Worm (Caenorhabditis elegans): ENCODE results near the gene T13H5.8.
A peak's percentile ranks its signal among the peaks of the same experiment; 100 is the strongest.

T13H5.8 gene

DNA sequence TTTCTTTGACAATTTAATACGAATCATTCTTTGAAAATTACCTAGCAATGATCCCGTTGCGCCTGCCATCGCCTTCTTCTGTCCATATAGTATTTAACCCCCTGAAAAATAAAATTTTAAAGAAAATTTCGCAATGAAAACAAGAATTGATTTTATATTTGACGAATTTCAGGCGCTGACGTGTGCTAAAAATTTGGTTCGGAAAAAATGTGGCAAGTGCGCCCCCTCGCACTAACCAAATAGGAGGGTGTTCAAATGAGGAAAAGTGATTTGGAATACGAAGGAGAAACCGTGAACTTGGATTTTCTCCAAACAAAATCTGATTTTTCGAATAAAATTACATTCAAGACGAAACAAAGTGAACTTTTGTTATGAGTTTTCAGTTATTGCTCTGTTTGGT is 47.7 kb downstream of the T13H5.8 start, which contains the start of gene stc-1:
Gene stc-1, minus strand, starts transcription at position 101 of the 400 bp plus-strand sequence.
- peak; percentile 39 for TF ChIP-seq nhr-28 (tag; optimal IDR thresholded peaks at IDR 0.05)
- no peak for TF ChIP-seq fkh-10 (GFP tag; optimal IDR thresholded peaks at IDR 0.05)
- TF ChIP-seq pqm-1 (tag; optimal IDR thresholded peaks at IDR 0.05), result peak; percentile 20
- TF ChIP-seq nhr-6 (tag; optimal IDR thresholded peaks at IDR 0.05), result peak; percentile 53
- TF ChIP-seq Y105C5A.15 (GFP tag; IDR thresholded peaks at IDR 0.05), result no peak
- no peak for TF ChIP-seq snpc-4 (tag; optimal IDR thresholded peaks at IDR 0.05)
- no peak for TF ChIP-seq nhr-11 (tag; optimal IDR thresholded peaks at IDR 0.05)
- TF ChIP-seq aly-2 (tag; optimal IDR thresholded peaks at IDR 0.05), result no peak
- TF ChIP-seq mes-2 (tag; optimal IDR thresholded peaks at IDR 0.05; ENCODE audit: poor library complexity, severe bottlenecking), result peak; percentile 59
- peak; percentile 23 for TF ChIP-seq aha-1 (tag)
- no peak for TF ChIP-seq pha-4 (GFP tag; IDR thresholded peaks at IDR 0.05)
- TF ChIP-seq pha-4 (tag; optimal IDR thresholded peaks at IDR 0.05), result no peak
- no peak for TF ChIP-seq nhr-102 (tag; optimal IDR thresholded peaks at IDR 0.05)
- TF ChIP-seq ZK337.2 (GFP tag; IDR thresholded peaks at IDR 0.05), result no peak
- TF ChIP-seq spr-1 (tag; optimal IDR thresholded peaks at IDR 0.05), result no peak
- TF ChIP-seq hlh-11 (tag; optimal IDR thresholded peaks at IDR 0.05), result no peak
- peak; percentile 81 for TF ChIP-seq lin-38 (GFP tag; IDR thresholded peaks at IDR 0.05)
- TF ChIP-seq arid-1 (GFP tag; conservative IDR thresholded peaks at IDR 0.05), result 0 out of 2 replicates have a peak, but pooled peaks have one; percentile 22
- TF ChIP-seq lsy-2 (tag; optimal IDR thresholded peaks at IDR 0.05), result peak in 1 of 2 experiments; percentile 45
- TF ChIP-seq daf-16 (GFP tag; optimal IDR thresholded peaks at IDR 0.05), result no peak
- TF ChIP-seq daf-16 (tag; optimal IDR thresholded peaks at IDR 0.05), result peak; percentile 33
- no peak for TF ChIP-seq zfp-3 (GFP tag; conservative IDR thresholded peaks at IDR 0.05)
- TF ChIP-seq ceh-32 (tag; optimal IDR thresholded peaks at IDR 0.05; ENCODE audit: poor library complexity), result no peak
- TF ChIP-seq madf-9 (GFP tag; conservative IDR thresholded peaks at IDR 0.05), result no peak
- peak; percentile 43 for TF ChIP-seq dve-1 (tag; optimal IDR thresholded peaks at IDR 0.05; ENCODE audit: insufficient read depth)
- TF ChIP-seq T26A8.4 (GFP tag; IDR thresholded peaks at IDR 0.05), result peak; percentile 35; the same call in 1 of the 2 replicates
- peak; percentile 1 for TF ChIP-seq nhr-10 (tag; optimal IDR thresholded peaks at IDR 0.05)
- peak; percentile 70 for TF ChIP-seq dpl-1 (GFP tag; optimal IDR thresholded peaks at IDR 0.05)
- no peak for TF ChIP-seq T20F7.1 (GFP tag; optimal IDR thresholded peaks at IDR 0.05)

DNA sequence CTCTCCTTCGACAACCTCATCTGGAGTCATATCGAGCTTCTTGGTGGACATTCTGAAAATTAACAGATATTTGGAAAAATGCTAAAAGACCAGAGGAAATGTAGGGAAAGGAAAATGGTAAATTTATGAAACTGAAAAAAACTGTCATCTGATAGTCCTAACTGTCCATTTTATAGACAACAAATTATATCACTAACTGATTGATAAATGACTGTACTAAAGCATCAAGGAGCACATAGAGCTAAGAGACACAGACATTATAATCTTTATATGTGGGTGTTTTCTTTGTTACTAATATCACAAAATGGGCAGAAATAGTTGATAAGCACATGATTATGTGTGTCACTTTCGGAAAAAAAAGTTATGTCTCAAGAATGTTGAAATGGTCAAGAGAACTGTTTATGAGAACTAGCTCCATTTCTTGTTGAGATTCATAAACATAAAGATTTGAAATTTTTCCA is 48.5 kb downstream of the T13H5.8 start, which contains the start of gene F54C9.3:
Gene F54C9.3, minus strand, starts transcription at position 51 of the 461 bp plus-strand sequence.
- TF ChIP-seq hlh-30 (tag; optimal IDR thresholded peaks at IDR 0.05; ENCODE audit: insufficient read depth) (peak; percentile 50), zip-11 (GFP tag; IDR thresholded peaks at IDR 0.05) (no peak), spr-3 (GFP tag; optimal IDR thresholded peaks at IDR 0.05) (no peak), zfp-3 (GFP tag; conservative IDR thresholded peaks at IDR 0.05) (no peak), F44E2.7 (GFP tag; IDR thresholded peaks at IDR 0.05) (no peak), lir-3 (tag; optimal IDR thresholded peaks at IDR 0.05) (no peak), nhr-41 (GFP tag; IDR thresholded peaks at IDR 0.05) (no peak), ceh-20 (GFP tag; IDR thresholded peaks at IDR 0.05) (peak; percentile 96), rbr-2 (tag; optimal IDR thresholded peaks at IDR 0.05) (no peak), ceh-82 (tag; optimal IDR thresholded peaks at IDR 0.05) (no peak), egl-27 (tag; optimal IDR thresholded peaks at IDR 0.05) (no peak), nhr-77 (tag; optimal IDR thresholded peaks at IDR 0.05) (peak; percentile 93), cey-2 (tag; optimal IDR thresholded peaks at IDR 0.05; ENCODE audit: borderline replicate concordance, insufficient read depth) (no peak), arid-1 (GFP tag; conservative IDR thresholded peaks at IDR 0.05) (no peak), ceh-62 (tag; optimal IDR thresholded peaks at IDR 0.05) (no peak), F49E8.2 (tag; optimal IDR thresholded peaks at IDR 0.05; ENCODE audit: borderline replicate concordance) (no peak), tag-97 (GFP tag; IDR thresholded peaks at IDR 0.05) (no peak), hlh-11 (tag; optimal IDR thresholded peaks at IDR 0.05) (peak; percentile 82), pqm-1 (tag; optimal IDR thresholded peaks at IDR 0.05) (peak; percentile 91), jun-1 (tag; optimal IDR thresholded peaks at IDR 0.05) (peak; percentile 67), lin-13 (GFP tag; optimal IDR thresholded peaks at IDR 0.05) (no peak), duxl-1 (tag; optimal IDR thresholded peaks at IDR 0.05; ENCODE audit: poor library complexity) (no peak), lin-15B (tag; optimal IDR thresholded peaks at IDR 0.05) (no peak), nhr-76 (tag; optimal IDR thresholded peaks at IDR 0.05) (no peak), lin-38 (GFP tag; IDR thresholded peaks at IDR 0.05) (peak; percentile 16), nhr-111 (GFP tag; optimal IDR thresholded peaks at IDR 0.05) (no peak), set-16 (GFP tag; IDR thresholded peaks at IDR 0.05) (no peak)
